Worm (Caenorhabditis elegans) whole organism, early embryonic: ENCODE measurements around the gene EGAP5.1.

Source experiments
- B0310.2 ChIP-seq: sonication (generic microtip); optimal IDR thresholded peaks from 2 replicates; lab custom pipeline; 2016; ENCODE audit warnings: mild to moderate bottlenecking, missing genetic modification characterization, missing compliant biosample characterization
- F13C5.2 ChIP-seq: sonication (generic microtip); optimal IDR thresholded peaks from 2 replicates; lab custom pipeline; 2017; ENCODE audit warnings: mild to moderate bottlenecking, missing genetic modification characterization, inconsistent platforms, missing compliant biosample characterization
- aly-1 ChIP-seq: sonication (generic microtip); optimal IDR thresholded peaks from 2 replicates; lab custom pipeline; 2016; ENCODE audit warnings: missing genetic modification characterization, missing compliant biosample characterization
- ama-1 ChIP-seq: fragments of 150-350 bp; optimal IDR thresholded peaks from 2 replicates; lab custom pipeline; 2014
- ceh-13 ChIP-seq: fragments of 200-800 bp; sonication (Bioruptor generic); optimal IDR thresholded peaks from 2 replicates; lab custom pipeline; 2018; ENCODE audit warnings: mild to moderate bottlenecking, missing genetic modification characterization, missing compliant biosample characterization
- flt-1 ChIP-seq: fragments of 200-800 bp; sonication (Bioruptor generic); IDR thresholded peaks from 2 replicates; pipeline ENCODE4 v1.3.6; 2022; ENCODE audit warnings: missing genetic modification characterization, missing compliant biosample characterization
- hnd-1 ChIP-seq: sonication (generic microtip); optimal IDR thresholded peaks from 2 replicates; lab custom pipeline; 2016; ENCODE audit warnings: missing genetic modification characterization, missing compliant biosample characterization
- pes-1 ChIP-seq: fragments of 200-800 bp; sonication (Bioruptor generic); IDR thresholded peaks from 2 replicates; pipeline ENCODE4 v1.3.6; 2022; ENCODE audit warnings: missing genetic modification reagents, missing genetic modification characterization, missing compliant biosample characterization
- scrt-1 ChIP-seq: fragments of 200-800 bp; sonication (Bioruptor generic); IDR thresholded peaks from 2 replicates; pipeline ENCODE4 v1.3.6; 2022; ENCODE audit warnings: missing genetic modification characterization, missing compliant biosample characterization
- tbx-11 ChIP-seq: fragments of 200-800 bp; sonication (Bioruptor generic); IDR thresholded peaks from 2 replicates; pipeline ENCODE4 v1.3.6; 2022; ENCODE audit warnings: missing genetic modification characterization, missing compliant biosample characterization
- tra-4 ChIP-seq: sonication (generic microtip); optimal IDR thresholded peaks from 2 replicates; lab custom pipeline; 2017; ENCODE audit warnings: missing genetic modification characterization, missing compliant biosample characterization

- no peak for TF ChIP-seq ama-1 (lab: Kevin White, UChicago)
- TF ChIP-seq aly-1, result no peak
- no peak for TF ChIP-seq B0310.2 (tag; lab: Kevin White, UChicago)
- TF ChIP-seq tbx-11 (GFP tag; lab: Robert Waterston, UW), result no peak
- TF ChIP-seq scrt-1 (GFP tag; lab: Robert Waterston, UW), result no peak
- TF ChIP-seq pes-1, result no peak
- TF ChIP-seq tra-4 (tag; lab: Kevin White, UChicago), result no peak
- no peak for TF ChIP-seq hnd-1
- no peak for TF ChIP-seq flt-1 (GFP tag; lab: Robert Waterston, UW)
- TF ChIP-seq F13C5.2, result no peak
- no peak for TF ChIP-seq ceh-13
Observed at ce11 chrX:5116816-5117459, 45.9 kb upstream of the EGAP5.1 start, which contains the start of gene apl-1.
